Worm (Caenorhabditis elegans) whole organism, L4 larva: ENCODE results near the gene zmp-2.

Experiments used
- D1046.2 ChIP-seq: fragments of 200-800 bp; sonication (Bioruptor generic); IDR thresholded peaks from 2 replicates; pipeline ENCODE4 v1.3.6; 2022; ENCODE audit warnings: missing genetic modification characterization, missing compliant biosample characterization
- F26F4.8 ChIP-seq: fragments of 200-800 bp; sonication (Bioruptor generic); conservative IDR thresholded peaks from 2 replicates; pipeline ENCODE4 v1.3.6; 2022; ENCODE audit warnings: missing genetic modification characterization, missing compliant biosample characterization
- F37D6.2 ChIP-seq: sonication (generic microtip); optimal IDR thresholded peaks from 2 replicates; lab custom pipeline; 2016; ENCODE audit warnings: mild to moderate bottlenecking, missing genetic modification characterization, missing compliant biosample characterization
- T20F7.1 ChIP-seq: fragments of 200-800 bp; sonication (Bioruptor generic); optimal IDR thresholded peaks from 2 replicates; lab custom pipeline; 2018; ENCODE audit warnings: mild to moderate bottlenecking, missing genetic modification characterization, missing compliant biosample characterization
- Y105C5A.15 ChIP-seq: fragments of 200-800 bp; sonication (Bioruptor generic); IDR thresholded peaks from 2 replicates; pipeline ENCODE4 v1.3.6; 2022; ENCODE audit warnings: missing genetic modification characterization, missing compliant biosample characterization
- Y48G9A.11 ChIP-seq: fragments of 200-800 bp; sonication (Bioruptor generic); IDR thresholded peaks from 2 replicates; pipeline ENCODE4 v1.3.6; 2022; ENCODE audit warnings: missing genetic modification reagents, missing genetic modification characterization, missing compliant biosample characterization
- Y5F2A.4 ChIP-seq: fragments of 200-800 bp; sonication (Bioruptor generic); optimal IDR thresholded peaks from 2 replicates; lab custom pipeline; 2018; ENCODE audit warnings: mild to moderate bottlenecking, missing genetic modification characterization, missing compliant biosample characterization
- ceh-20 ChIP-seq: fragments of 200-800 bp; sonication (Bioruptor generic); IDR thresholded peaks from 2 replicates; pipeline ENCODE4 v1.3.6; 2022; ENCODE audit warnings: missing genetic modification reagents, missing genetic modification characterization, missing compliant biosample characterization
- ceh-32 ChIP-seq: sonication (generic microtip); optimal IDR thresholded peaks from 2 replicates; lab custom pipeline; 2016; ENCODE audit warnings: mild to moderate bottlenecking, missing genetic modification characterization, missing compliant biosample characterization; ENCODE audit not compliant: poor library complexity
- ctbp-1 ChIP-seq: fragments of 200-800 bp; sonication (Bioruptor generic); IDR thresholded peaks from 2 replicates; pipeline ENCODE4 v1.3.6; 2022; ENCODE audit warnings: missing genetic modification reagents, missing genetic modification characterization, missing compliant biosample characterization
- dmd-6 ChIP-seq: fragments of 200-800 bp; sonication (Bioruptor generic); IDR thresholded peaks from 2 replicates; pipeline ENCODE4 v1.3.6; 2022; ENCODE audit warnings: missing genetic modification reagents, missing genetic modification characterization, missing compliant biosample characterization
- dmd-8 ChIP-seq: fragments of 200-800 bp; sonication (Bioruptor generic); IDR thresholded peaks from 2 replicates; pipeline ENCODE4 v1.3.6; 2022; ENCODE audit warnings: missing genetic modification characterization, missing compliant biosample characterization
- duxl-1 ChIP-seq: sonication (generic microtip); optimal IDR thresholded peaks from 2 replicates; lab custom pipeline; 2016; ENCODE audit warnings: mild to moderate bottlenecking, missing genetic modification characterization, moderate library complexity, missing compliant biosample characterization; ENCODE audit not compliant: poor library complexity
- dve-1 ChIP-seq: sonication (generic microtip); optimal IDR thresholded peaks from 2 replicates; lab custom pipeline; 2017; ENCODE audit warnings: antibody characterized with exemption, mild to moderate bottlenecking, missing genetic modification characterization, missing compliant biosample characterization; ENCODE audit not compliant: insufficient read depth
- gei-8 ChIP-seq: fragments of 200-800 bp; sonication (Bioruptor generic); optimal IDR thresholded peaks from 2 replicates; lab custom pipeline; 2018; ENCODE audit warnings: mild to moderate bottlenecking, missing genetic modification characterization, missing compliant biosample characterization
- hmg-1.1 ChIP-seq: fragments of 200-800 bp; sonication (Bioruptor generic); IDR thresholded peaks from 2 replicates; pipeline ENCODE4 v1.3.6; 2022; ENCODE audit warnings: missing genetic modification reagents, missing genetic modification characterization, missing compliant biosample characterization
- jun-1 ChIP-seq: fragments of 150-350 bp; optimal IDR thresholded peaks from 2 replicates; lab custom pipeline; 2014; ENCODE audit warnings: missing biosample characterization, missing genetic modification reagents, missing genetic modification characterization
- lin-1 ChIP-seq: fragments of 200-800 bp; sonication (Bioruptor generic); IDR thresholded peaks from 2 replicates; pipeline ENCODE4 v1.3.6; 2022; ENCODE audit warnings: missing genetic modification reagents, missing genetic modification characterization, missing compliant biosample characterization
- lin-39 ChIP-seq: fragments of 150-350 bp; optimal IDR thresholded peaks from 2 replicates; lab custom pipeline; 2014; ENCODE audit warnings: missing biosample characterization, missing genetic modification reagents, missing genetic modification characterization
- lir-3 ChIP-seq: sonication (generic microtip); optimal IDR thresholded peaks from 2 replicates; lab custom pipeline; 2016; ENCODE audit warnings: mild to moderate bottlenecking, missing genetic modification characterization, missing compliant biosample characterization
- lsy-2 ChIP-seq, 2 experiments: fragments of 150-350 bp in 1 of 2; sonication (generic microtip) in 1 of 2; optimal IDR thresholded peaks; 2 replicates each; lab custom pipeline; 2014 to 2017; ENCODE audit warnings: missing biosample characterization in 2 of 2, missing genetic modification characterization in 2 of 2
- madf-5 ChIP-seq, 2 experiments: fragments of 200-800 bp; sonication (Bioruptor generic); IDR thresholded peaks; 2 replicates each; pipeline ENCODE4 v1.3.6; 2022; ENCODE audit warnings: missing compliant biosample characterization in 2 of 2, missing genetic modification characterization in 2 of 2
- mdl-1 ChIP-seq, 2 experiments: fragments of 150-350 bp in 1 of 2; sonication (generic microtip) in 1 of 2; optimal IDR thresholded peaks; 2 replicates each; lab custom pipeline; 2014 to 2017; ENCODE audit warnings: missing biosample characterization in 2 of 2, missing genetic modification characterization in 2 of 2
- mep-1 ChIP-seq: fragments of 150-350 bp; sonication (generic microtip); optimal IDR thresholded peaks from 3 replicates; lab custom pipeline; 2014; ENCODE audit warnings: missing biosample characterization, missing genetic modification characterization
- mes-2 ChIP-seq: sonication (generic microtip); optimal IDR thresholded peaks from 2 replicates; lab custom pipeline; 2016; ENCODE audit warnings: missing genotype, mild to moderate bottlenecking, missing genetic modification characterization, missing compliant biosample characterization; ENCODE audit not compliant: poor library complexity, severe bottlenecking
- mxl-3 ChIP-seq: fragments of 200-800 bp; sonication (Bioruptor generic); optimal IDR thresholded peaks from 2 replicates; lab custom pipeline; 2018; ENCODE audit warnings: mild to moderate bottlenecking, missing genetic modification characterization, missing compliant biosample characterization
- nhr-10 ChIP-seq: fragments of 150-350 bp; optimal IDR thresholded peaks from 2 replicates; lab custom pipeline; 2014; ENCODE audit warnings: missing biosample characterization, missing genetic modification characterization
- nhr-102 ChIP-seq: sonication (generic microtip); optimal IDR thresholded peaks from 2 replicates; lab custom pipeline; 2016; ENCODE audit warnings: mild to moderate bottlenecking, missing genetic modification characterization, moderate library complexity, missing compliant biosample characterization
- nhr-11 ChIP-seq: fragments of 150-350 bp; optimal IDR thresholded peaks from 2 replicates; lab custom pipeline; 2014; ENCODE audit warnings: missing biosample characterization, missing genetic modification characterization
- nhr-111 ChIP-seq: fragments of 200-800 bp; sonication (Bioruptor generic); optimal IDR thresholded peaks from 2 replicates; lab custom pipeline; 2018; ENCODE audit warnings: mild to moderate bottlenecking, missing genetic modification characterization, missing compliant biosample characterization
- nhr-237 ChIP-seq: sonication (generic microtip); optimal IDR thresholded peaks from 2 replicates; lab custom pipeline; 2017; ENCODE audit warnings: missing biosample characterization, missing genetic modification characterization
- nhr-28 ChIP-seq: fragments of 150-350 bp; optimal IDR thresholded peaks from 2 replicates; lab custom pipeline; 2014; ENCODE audit warnings: missing biosample characterization, missing genetic modification characterization
- nhr-6 ChIP-seq: fragments of 150-350 bp; optimal IDR thresholded peaks from 2 replicates; lab custom pipeline; 2014; ENCODE audit warnings: missing biosample characterization, missing genetic modification characterization
- nhr-76 ChIP-seq: fragments of 150-350 bp; optimal IDR thresholded peaks from 2 replicates; lab custom pipeline; 2014; ENCODE audit warnings: missing biosample characterization, missing genetic modification characterization
- pha-4 ChIP-seq, 2 experiments: fragments of 150-350 bp in 1 of 2; fragments of 200-800 bp in 1 of 2; sonication (Bioruptor generic) in 1 of 2; IDR thresholded peaks in 1 of 2; optimal IDR thresholded peaks in 1 of 2; 2 replicates each; pipeline versions ENCODE4 v1.3.6 to Lab custom; 2014 to 2022; ENCODE audit warnings: missing genetic modification characterization in 2 of 2, missing genetic modification reagents in 2 of 2, missing biosample characterization in 1 of 2, missing compliant biosample characterization in 1 of 2
- rbr-2 ChIP-seq: sonication (generic microtip); optimal IDR thresholded peaks from 2 replicates; lab custom pipeline; 2016; ENCODE audit warnings: missing genotype, missing genetic modification characterization, missing compliant biosample characterization
- saeg-2 ChIP-seq: fragments of 200-800 bp; sonication (Bioruptor generic); IDR thresholded peaks from 2 replicates; pipeline ENCODE4 v1.3.6; 2022; ENCODE audit warnings: missing genetic modification reagents, missing genetic modification characterization, missing compliant biosample characterization
- skn-1 ChIP-seq: fragments of 150-350 bp; optimal IDR thresholded peaks from 2 replicates; lab custom pipeline; 2014; ENCODE audit warnings: missing biosample characterization, missing genetic modification characterization
- snpc-4 ChIP-seq: fragments of 150-350 bp; optimal IDR thresholded peaks from 2 replicates; lab custom pipeline; 2014; ENCODE audit warnings: missing biosample characterization, missing genetic modification characterization
- tag-97 ChIP-seq: fragments of 200-800 bp; sonication (Bioruptor generic); IDR thresholded peaks from 2 replicates; pipeline ENCODE4 v1.3.6; 2022; ENCODE audit warnings: missing genetic modification characterization, missing compliant biosample characterization
- unc-39 ChIP-seq: sonication (generic microtip); optimal IDR thresholded peaks from 2 replicates; lab custom pipeline; 2017; ENCODE audit warnings: missing biosample characterization, missing genetic modification characterization
- zfp-2 ChIP-seq: sonication (generic microtip); optimal IDR thresholded peaks from 2 replicates; lab custom pipeline; 2016; ENCODE audit warnings: mild to moderate bottlenecking, missing genetic modification characterization, missing compliant biosample characterization
- zip-2 ChIP-seq: fragments of 150-350 bp; optimal IDR thresholded peaks from 2 replicates; lab custom pipeline; 2014; ENCODE audit warnings: missing biosample characterization, missing genetic modification characterization

zmp-2 gene

DNA sequence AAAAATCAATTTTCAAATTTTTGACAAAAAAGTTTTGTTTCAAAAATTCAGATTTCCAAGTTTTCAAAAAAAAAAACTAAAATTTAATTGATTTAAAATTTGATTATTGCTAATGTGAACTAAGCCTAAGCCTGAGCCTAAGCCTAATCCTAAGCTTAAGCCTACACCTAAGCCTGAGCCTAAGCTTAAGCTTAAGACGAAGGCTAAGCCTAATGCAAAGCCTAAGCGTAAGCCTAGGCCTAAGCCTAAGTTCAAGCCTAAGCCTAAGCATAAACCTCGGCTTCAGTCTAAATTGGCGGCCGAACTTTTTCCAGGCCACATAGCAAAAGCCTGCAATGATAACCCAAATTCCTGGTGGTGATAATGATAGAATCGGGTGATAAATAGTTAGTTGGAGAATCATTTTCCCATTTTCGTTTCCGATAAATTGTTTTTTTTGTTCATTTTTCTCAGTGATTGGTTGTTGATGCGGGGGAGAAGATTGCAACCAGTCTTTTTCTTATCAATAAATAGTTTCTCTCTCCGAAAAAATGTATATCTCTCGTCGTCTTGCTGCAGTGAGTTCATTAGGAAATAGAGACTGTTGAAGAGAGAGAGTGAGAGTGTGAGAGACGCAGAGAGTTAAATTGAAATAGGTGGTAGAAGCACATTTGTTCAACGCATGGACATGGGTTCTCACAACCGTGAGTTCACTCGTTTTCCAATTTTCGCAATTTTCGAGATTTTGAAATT lies 11.2 kb downstream of the zmp-2 start (continued):
- TF ChIP-seq ceh-32: no peak
- no peak for TF ChIP-seq rbr-2
- no peak for TF ChIP-seq nhr-111
- TF ChIP-seq jun-1 (tag; lab: Kevin White, UChicago): no peak
- TF ChIP-seq dmd-6 (GFP tag; lab: Robert Waterston, UW): peak; percentile 40; the same call in 1 of the 2 replicates
- no peak for TF ChIP-seq Y48G9A.11 (GFP tag; lab: Robert Waterston, UW)
- no peak for TF ChIP-seq lin-39 (tag; lab: Kevin White, UChicago)
- TF ChIP-seq madf-5 (GFP tag; IDR thresholded peaks at IDR 0.05; lab: Robert Waterston, UW): no peak
- TF ChIP-seq lsy-2 (tag; optimal IDR thresholded peaks at IDR 0.05; lab: Kevin White, UChicago): no peak
- TF ChIP-seq lir-3 (tag; lab: Kevin White, UChicago): no peak
- TF ChIP-seq mxl-3 (GFP tag; lab: Kevin White, UChicago): peak; percentile 56
- TF ChIP-seq gei-8 (GFP tag; lab: Kevin White, UChicago): no peak
- TF ChIP-seq hmg-1.1: no peak
- peak; percentile 11 for TF ChIP-seq mes-2 (tag; lab: Kevin White, UChicago)
- no peak for TF ChIP-seq zip-2 (tag; lab: Kevin White, UChicago)
- no peak for TF ChIP-seq ctbp-1 (GFP tag; lab: Robert Waterston, UW)
- TF ChIP-seq dve-1: no peak
- TF ChIP-seq pha-4 (GFP tag; IDR thresholded peaks at IDR 0.05; lab: Robert Waterston, UW): no peak
- TF ChIP-seq pha-4 (tag; optimal IDR thresholded peaks at IDR 0.05; lab: Kevin White, UChicago): no peak
- peak in 1 of 2 experiments; percentile 19 for TF ChIP-seq mdl-1 (tag; optimal IDR thresholded peaks at IDR 0.05; lab: Kevin White, UChicago)
- no peak for TF ChIP-seq nhr-76
- TF ChIP-seq snpc-4 (tag; lab: Kevin White, UChicago): no peak
- TF ChIP-seq F26F4.8 (GFP tag; lab: Robert Waterston, UW): no peak
- TF ChIP-seq nhr-28 (tag; lab: Kevin White, UChicago): peak; percentile 78
- no peak for TF ChIP-seq Y105C5A.15
- no peak for TF ChIP-seq nhr-6 (tag; lab: Kevin White, UChicago)
- no peak for TF ChIP-seq mep-1 (tag; lab: Kevin White, UChicago)
- TF ChIP-seq zfp-2 (tag; lab: Kevin White, UChicago): no peak
- TF ChIP-seq nhr-10: no peak
- TF ChIP-seq nhr-102 (tag; lab: Kevin White, UChicago): no peak
- TF ChIP-seq D1046.2 (GFP tag; lab: Robert Waterston, UW): no peak
- no peak for TF ChIP-seq T20F7.1 (GFP tag; lab: Kevin White, UChicago)
- no peak for TF ChIP-seq ceh-20 (GFP tag; lab: Robert Waterston, UW)
- no peak for TF ChIP-seq skn-1 (tag; lab: Kevin White, UChicago)
- TF ChIP-seq F37D6.2 (tag; lab: Kevin White, UChicago): no peak
- TF ChIP-seq lin-1 (GFP tag; lab: Robert Waterston, UW): no peak
- no peak for TF ChIP-seq nhr-11 (tag; lab: Kevin White, UChicago)
- TF ChIP-seq nhr-237 (tag; lab: Kevin White, UChicago): no peak
- no peak for TF ChIP-seq saeg-2 (GFP tag; lab: Robert Waterston, UW)
- no peak for TF ChIP-seq dmd-8 (GFP tag; lab: Robert Waterston, UW)
- no peak for TF ChIP-seq unc-39
- no peak for TF ChIP-seq tag-97 (GFP tag; lab: Robert Waterston, UW)
- TF ChIP-seq duxl-1 (tag; lab: Kevin White, UChicago): no peak
- TF ChIP-seq Y5F2A.4 (GFP tag; lab: Kevin White, UChicago): no peak
